Worm (Caenorhabditis elegans) whole organism, L2 larva: Measurements from ENCODE around the gene ZK666.8.

ENCODE experiments used
- F13H6.1 ChIP-seq: sonication (generic microtip); optimal IDR thresholded peaks from 2 replicates; lab custom pipeline; 2016; ENCODE audit warnings: missing genetic modification characterization, missing compliant biosample characterization
- Y55F3AM.14 ChIP-seq: fragments of 200-800 bp; sonication (Bioruptor generic); optimal IDR thresholded peaks from 2 replicates; lab custom pipeline; 2018; ENCODE audit warnings: mild to moderate bottlenecking, missing genetic modification characterization, missing compliant biosample characterization
- alr-1 ChIP-seq: fragments of 150-350 bp; optimal IDR thresholded peaks from 2 replicates; lab custom pipeline; 2014; ENCODE audit warnings: missing biosample characterization, missing genetic modification characterization
- aly-2 ChIP-seq: fragments of 150-350 bp; optimal IDR thresholded peaks from 2 replicates; lab custom pipeline; 2014; ENCODE audit warnings: missing biosample characterization, missing genetic modification characterization
- ama-1 ChIP-seq: fragments of 150-350 bp; optimal IDR thresholded peaks from 2 replicates; lab custom pipeline; 2018; ENCODE audit warnings: inconsistent platforms
- ceh-82 ChIP-seq: fragments of 150-350 bp; optimal IDR thresholded peaks from 2 replicates; lab custom pipeline; 2014; ENCODE audit warnings: missing biosample characterization, missing genetic modification characterization
- dmd-4 ChIP-seq: sonication (generic microtip); optimal IDR thresholded peaks from 2 replicates; lab custom pipeline; 2017; ENCODE audit warnings: missing biosample characterization, missing genetic modification characterization
- elt-3 ChIP-seq: sonication (generic microtip); optimal IDR thresholded peaks from 2 replicates; lab custom pipeline; 2017; ENCODE audit warnings: missing biosample characterization, missing genetic modification characterization
- fos-1 ChIP-seq: fragments of 150-350 bp; optimal IDR thresholded peaks from 2 replicates; lab custom pipeline; 2014; ENCODE audit warnings: missing biosample characterization, missing genetic modification characterization
- lin-39 ChIP-seq: fragments of 150-350 bp; optimal IDR thresholded peaks from 2 replicates; lab custom pipeline; 2014; ENCODE audit warnings: missing biosample characterization, missing genetic modification reagents, missing genetic modification characterization
- mab-5 ChIP-seq: fragments of 150-350 bp; optimal IDR thresholded peaks from 2 replicates; lab custom pipeline; 2014; ENCODE audit warnings: missing biosample characterization, missing genetic modification characterization
- mbf-1 ChIP-seq: sonication (generic microtip); optimal IDR thresholded peaks from 2 replicates; lab custom pipeline; 2017; ENCODE audit warnings: missing biosample characterization, missing genetic modification characterization
- mdl-1 ChIP-seq, 2 experiments: fragments of 150-350 bp in 1 of 2; sonication (generic microtip) in 1 of 2; optimal IDR thresholded peaks; 2 replicates each; lab custom pipeline; 2017; ENCODE audit warnings: missing biosample characterization in 2 of 2, missing genetic modification characterization in 2 of 2
- nhr-12 ChIP-seq: fragments of 150-350 bp; optimal IDR thresholded peaks from 2 replicates; lab custom pipeline; 2014; ENCODE audit warnings: missing biosample characterization, missing genetic modification characterization
- nhr-129 ChIP-seq: fragments of 150-350 bp; optimal IDR thresholded peaks from 2 replicates; lab custom pipeline; 2014; ENCODE audit warnings: missing biosample characterization, missing genetic modification characterization
- nhr-21 ChIP-seq: fragments of 150-350 bp; optimal IDR thresholded peaks from 2 replicates; lab custom pipeline; 2014; ENCODE audit warnings: missing biosample characterization, missing genetic modification characterization
- nhr-237 ChIP-seq: fragments of 150-350 bp; optimal IDR thresholded peaks from 2 replicates; lab custom pipeline; 2014; ENCODE audit warnings: missing biosample characterization, missing genetic modification characterization
- nhr-25 ChIP-seq: fragments of 150-350 bp; sonication (generic microtip); optimal IDR thresholded peaks from 3 replicates; lab custom pipeline; 2014; ENCODE audit warnings: missing biosample characterization, missing genetic modification characterization
- nhr-77 ChIP-seq: fragments of 150-350 bp; optimal IDR thresholded peaks from 2 replicates; lab custom pipeline; 2014; ENCODE audit warnings: missing biosample characterization, missing genetic modification characterization
- peb-1 ChIP-seq: fragments of 150-350 bp; optimal IDR thresholded peaks from 2 replicates; lab custom pipeline; 2014; ENCODE audit warnings: missing biosample characterization, missing genetic modification characterization
- skn-1 ChIP-seq: sonication (generic microtip); optimal IDR thresholded peaks from 2 replicates; lab custom pipeline; 2017; ENCODE audit warnings: missing biosample characterization, missing genetic modification characterization
- sma-3 ChIP-seq: sonication (generic microtip); optimal IDR thresholded peaks from 2 replicates; lab custom pipeline; 2016; ENCODE audit warnings: missing genetic modification reagents, missing genetic modification characterization, missing compliant biosample characterization
- snpc-4 ChIP-seq: fragments of 150-350 bp; optimal IDR thresholded peaks from 2 replicates; lab custom pipeline; 2014; ENCODE audit warnings: missing biosample characterization, missing genetic modification characterization
- unc-39 ChIP-seq: fragments of 150-350 bp; optimal IDR thresholded peaks from 2 replicates; lab custom pipeline; 2014; ENCODE audit warnings: missing biosample characterization, missing genetic modification characterization
- unc-62 ChIP-seq: fragments of 150-350 bp; optimal IDR thresholded peaks from 2 replicates; lab custom pipeline; 2014; ENCODE audit warnings: missing biosample characterization, missing genetic modification reagents, missing genetic modification characterization
- ztf-1 ChIP-seq: fragments of 200-800 bp; sonication (Bioruptor generic); conservative IDR thresholded peaks from 2 replicates; pipeline ENCODE4 v1.3.6; 2022; ENCODE audit warnings: missing genetic modification characterization, missing compliant biosample characterization
- ztf-11 ChIP-seq: sonication (generic microtip); optimal IDR thresholded peaks from 2 replicates; lab custom pipeline; 2017; ENCODE audit warnings: missing biosample characterization, missing genetic modification characterization

ZK666.8 gene

DNA sequence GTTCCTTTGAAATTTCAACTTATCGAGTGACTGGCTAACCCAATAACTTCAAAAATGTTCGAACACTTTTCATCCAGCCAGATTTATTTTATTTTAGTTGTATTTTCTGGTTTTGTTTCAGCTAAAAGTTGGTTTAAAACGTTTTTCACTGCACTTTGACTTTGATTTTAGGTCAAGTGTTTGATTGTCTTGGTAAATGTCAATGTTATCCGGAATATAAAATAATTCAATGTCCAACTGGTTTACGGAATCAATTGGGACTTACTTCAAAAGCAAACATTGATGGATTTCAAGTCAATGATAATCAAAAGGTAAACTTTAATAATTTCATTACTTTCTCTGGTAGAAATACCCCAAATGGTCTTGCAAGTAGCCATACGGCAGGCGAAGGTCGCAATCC, 9.1 kb downstream of the ZK666.8 start:
- TF ChIP-seq mdl-1 (tag; optimal IDR thresholded peaks at IDR 0.05; lab: Kevin White, UChicago) (no peak), alr-1 (tag; lab: Kevin White, UChicago) (no peak), unc-62 (GFP tag; lab: Kevin White, UChicago) (no peak), nhr-21 (tag; lab: Kevin White, UChicago) (no peak), aly-2 (tag; lab: Kevin White, UChicago) (no peak), nhr-237 (tag; lab: Kevin White, UChicago) (no peak), ceh-82 (tag; lab: Kevin White, UChicago) (no peak), nhr-25 (no peak), nhr-12 (tag; lab: Kevin White, UChicago) (no peak), skn-1 (tag; lab: Kevin White, UChicago) (no peak), elt-3 (tag; lab: Kevin White, UChicago) (no peak), ama-1 (lab: Kevin White, UChicago) (no peak), ztf-1 (GFP tag; lab: Robert Waterston, UW) (no peak), nhr-77 (tag; lab: Kevin White, UChicago) (no peak), lin-39 (tag; lab: Kevin White, UChicago) (no peak)

DNA sequence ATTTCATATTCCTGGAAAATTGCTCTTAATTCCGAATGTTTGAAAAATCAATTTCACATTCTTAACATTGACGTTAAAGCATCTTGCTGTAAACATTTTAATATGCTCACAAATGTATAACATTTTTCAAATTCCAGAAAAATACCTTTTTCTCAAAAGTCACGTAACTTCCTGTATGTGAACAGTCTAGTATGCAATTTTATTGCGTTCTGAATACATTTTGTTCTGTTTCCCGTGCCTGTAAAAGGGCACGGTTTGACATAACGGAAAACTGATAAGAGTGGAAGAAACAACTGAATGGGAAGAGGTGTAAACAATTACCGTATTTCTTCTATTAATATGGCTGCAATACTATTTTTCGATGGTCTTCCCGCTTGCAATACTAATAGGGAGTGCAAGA, 10.0 kb downstream of the ZK666.8 start:
- no peak for TF ChIP-seq alr-1 (tag; lab: Kevin White, UChicago)
- TF ChIP-seq fos-1: peak; percentile 24

DNA sequence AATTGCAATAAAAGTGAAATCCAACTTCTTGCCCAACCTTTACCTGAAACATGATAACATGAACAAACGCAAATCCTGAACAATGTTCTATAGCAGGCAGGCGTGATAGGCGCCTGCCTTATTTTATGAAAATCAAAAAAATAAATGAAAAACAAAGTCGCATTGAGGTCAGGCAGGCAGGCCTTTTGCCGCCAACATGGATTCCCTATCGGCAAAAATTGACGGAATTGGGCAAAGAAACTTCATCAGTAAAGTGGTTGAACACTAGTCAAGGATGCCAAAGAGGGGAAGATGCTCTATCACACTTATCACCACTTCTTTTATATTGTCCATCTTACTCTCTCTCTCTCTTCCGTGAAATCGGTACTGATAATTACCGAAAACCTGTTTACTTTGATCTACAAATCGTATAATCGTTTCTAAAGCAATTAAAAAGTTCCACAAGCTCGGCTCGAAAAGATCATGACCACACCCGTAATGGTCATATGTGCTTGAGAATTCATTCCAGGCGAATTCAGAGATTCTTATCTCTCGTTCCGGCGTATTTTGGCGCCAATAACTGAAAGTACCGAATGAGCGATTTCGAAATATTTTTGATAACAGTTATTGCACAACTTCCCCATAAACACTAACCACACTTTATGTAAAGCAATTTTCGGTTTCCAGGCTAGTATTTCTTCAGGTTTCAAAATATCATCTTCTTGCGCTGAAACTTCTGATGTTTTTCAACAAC, 10.9 kb downstream of the ZK666.8 start, which contains the start of the genes clec-60 and ZK666.11:
clec-60 (minus strand) TSS at position 51 of the 733 bp plus-strand sequence.
ZK666.11 (plus strand) TSS at position 699 of the 733 bp plus-strand sequence.
- no peak for TF ChIP-seq dmd-4 (tag; lab: Kevin White, UChicago)
- TF ChIP-seq lin-39 (tag; lab: Kevin White, UChicago): no peak
- no peak for TF ChIP-seq nhr-77 (tag; lab: Kevin White, UChicago)
- TF ChIP-seq fos-1: peak; percentile 28
- no peak for TF ChIP-seq peb-1 (tag; lab: Kevin White, UChicago)
- no peak for TF ChIP-seq snpc-4 (tag; lab: Kevin White, UChicago)
- TF ChIP-seq, all 48 proteins: peak for 1

DNA sequence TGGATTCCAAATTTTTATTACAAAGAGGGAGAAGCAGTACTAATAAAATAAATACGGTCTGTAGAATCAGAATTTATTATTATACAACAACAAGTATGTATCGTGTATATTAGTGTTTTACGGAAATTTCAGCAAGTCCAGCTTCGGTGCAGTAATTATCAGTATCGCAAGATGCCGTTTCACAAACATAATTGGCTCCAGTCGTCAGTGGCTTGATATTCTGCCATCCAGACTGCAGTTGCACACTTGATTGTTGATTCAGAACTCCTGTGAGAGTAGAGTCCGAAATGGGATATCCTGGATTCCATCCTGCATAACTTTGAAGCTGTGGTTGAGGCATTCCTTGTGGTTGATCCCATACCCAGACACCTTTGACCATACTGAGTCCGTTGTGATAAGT, 12.9 kb downstream of the ZK666.8 start:
- TF ChIP-seq mab-5 (tag; lab: Kevin White, UChicago): no peak
- no peak for TF ChIP-seq mbf-1
- TF ChIP-seq dmd-4 (tag; lab: Kevin White, UChicago): no peak
- TF ChIP-seq unc-39 (tag; lab: Kevin White, UChicago): no peak
- TF ChIP-seq ztf-1 (GFP tag; lab: Robert Waterston, UW): no peak
- no peak for TF ChIP-seq ztf-11 (tag; lab: Kevin White, UChicago)
- no peak for TF ChIP-seq snpc-4 (tag; lab: Kevin White, UChicago)
- TF ChIP-seq F13H6.1 (tag; lab: Kevin White, UChicago): no peak
- TF ChIP-seq aly-2 (tag; lab: Kevin White, UChicago): no peak
- TF ChIP-seq lin-39 (tag; lab: Kevin White, UChicago): no peak
- TF ChIP-seq, all 48 proteins: peak for 0

DNA sequence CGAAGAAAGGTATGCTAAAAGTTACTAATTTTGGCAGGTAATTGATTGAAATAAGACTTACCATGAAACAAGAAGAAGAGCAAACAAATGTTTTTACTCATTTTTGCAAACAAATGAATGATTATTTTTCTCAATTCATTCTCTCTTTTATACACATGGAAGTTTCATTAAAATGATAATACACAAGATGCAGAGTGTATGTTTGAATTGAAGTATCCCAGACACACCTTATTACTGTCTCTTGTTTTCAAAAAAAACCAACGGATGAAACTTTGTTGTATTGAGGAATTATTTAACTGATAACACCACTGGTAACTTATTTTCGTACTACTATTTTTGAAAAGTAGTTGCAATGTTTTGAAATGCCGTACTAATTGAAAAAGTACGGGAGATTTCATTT, 13.6 kb downstream of the ZK666.8 start, which contains the start of gene clec-59:
clec-59 (minus strand) TSS at position 101 of the 400 bp plus-strand sequence.
- TF ChIP-seq nhr-129: no peak
- TF ChIP-seq nhr-25: no peak
- no peak for TF ChIP-seq alr-1 (tag; lab: Kevin White, UChicago)
- TF ChIP-seq ama-1 (lab: Kevin White, UChicago): no peak

DNA sequence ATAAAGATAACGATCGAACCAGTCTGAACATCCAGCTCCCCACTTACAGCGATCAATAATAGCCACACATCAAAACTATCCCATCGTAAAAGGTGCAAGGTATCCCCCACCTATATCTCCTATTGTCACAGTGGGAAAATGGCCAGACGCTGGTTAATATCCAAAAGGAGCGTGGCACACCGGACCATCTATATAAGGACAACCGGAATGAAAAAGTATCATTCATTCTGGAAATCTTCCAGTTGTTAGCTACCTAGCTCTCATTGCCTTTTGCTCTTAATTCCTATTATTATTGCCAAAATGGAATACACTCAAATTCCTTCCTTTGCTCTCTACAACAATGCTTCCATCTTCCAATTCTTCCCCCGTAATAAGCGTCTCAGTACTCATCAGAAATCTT, 16.0 kb downstream of the ZK666.8 start, which contains the start of gene ZK666.4:
ZK666.4 (plus strand) TSS at position 301 of the 400 bp plus-strand sequence.
- TF ChIP-seq Y55F3AM.14 (no peak), sma-3 (GFP tag; lab: Kevin White, UChicago) (no peak)
- TF ChIP-seq, all 48 proteins: peak for 0

DNA sequence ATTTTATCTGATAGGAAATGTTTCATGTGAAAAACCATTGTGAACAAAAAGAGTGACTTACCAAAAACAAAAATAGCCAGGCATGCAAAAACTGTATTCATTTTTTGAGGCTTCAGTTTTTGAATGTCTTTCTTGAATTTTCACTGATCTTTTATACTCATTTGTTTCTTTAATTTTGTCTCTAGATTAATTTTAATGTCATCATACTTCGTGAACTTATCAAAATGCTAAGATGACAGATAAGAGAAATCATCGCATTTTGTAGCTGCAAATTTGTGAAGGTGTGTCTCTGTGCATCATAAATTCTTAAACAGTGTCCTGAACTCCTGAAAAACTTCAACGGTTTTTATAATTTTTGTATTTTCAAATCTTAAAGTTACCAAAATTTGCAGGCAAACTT, 16.9 kb downstream of the ZK666.8 start, which contains the start of gene clec-58:
clec-58 (minus strand) TSS at position 101 of the 400 bp plus-strand sequence.
- TF ChIP-seq dmd-4 (tag; lab: Kevin White, UChicago): no peak
